Worm (Caenorhabditis elegans): ENCODE results near the gene mfsd-6.

- TF ChIP-seq jun-1 (tag; optimal IDR thresholded peaks at IDR 0.05) (no peak), isw-1 (GFP tag; IDR thresholded peaks at IDR 0.05) (no peak), rnt-1 (tag; optimal IDR thresholded peaks at IDR 0.05) (peak; percentile 38), fos-1 (tag; optimal IDR thresholded peaks at IDR 0.05) (no peak), aly-2 (tag; optimal IDR thresholded peaks at IDR 0.05) (no peak), ztf-11 (tag; optimal IDR thresholded peaks at IDR 0.05) (no peak), lin-13 (GFP tag; optimal IDR thresholded peaks at IDR 0.05) (no peak), snpc-4 (tag; optimal IDR thresholded peaks at IDR 0.05) (no peak)
Measured at ce11 chrIII:7616228-7616627, 37.0 kb upstream of the mfsd-6 start, which contains the start of gene T04A6.1.
